Fruit fly (Drosophila melanogaster) S2 (cell line): Measurements from ENCODE around the gene CG10063.

Experiments
- CG8478 ChIP-seq: fragments of >200 bp; optimal IDR thresholded peaks from 2 replicates; lab custom pipeline; 2018
- CTCF ChIP-seq, 2 experiments: fragments of >200 bp; optimal IDR thresholded peaks; 2 replicates each; lab custom pipeline; 2018

CG10063 gene

dm6 chr3L:6972367-6972766 is at the start of gene CG10063:
TSS of gene CG10063 (minus strand) at chr3L:6972467.
- TF ChIP-seq CTCF (optimal IDR thresholded peaks at IDR 0.05; lab: Kevin White, UChicago) (no peak), CG8478 (lab: Kevin White, UChicago) (no peak)

- TF ChIP-seq CTCF (optimal IDR thresholded peaks at IDR 0.05; lab: Kevin White, UChicago) (peak; percentile 30 to 48), CG8478 (lab: Kevin White, UChicago) (no peak)
Measured at dm6 chr3L:7013568-7014305, 41.5 kb upstream of the CG10063 start.

dm6 chr3L:7012271-7012670 is 40.0 kb upstream of the CG10063 start:
- TF ChIP-seq CTCF (optimal IDR thresholded peaks at IDR 0.05; lab: Kevin White, UChicago): no peak
- TF ChIP-seq CG8478 (lab: Kevin White, UChicago): no peak

dm6 chr3L:7009886-7010285 is 37.6 kb upstream of the CG10063 start:
- TF ChIP-seq CG8478 (lab: Kevin White, UChicago): no peak
- no peak for TF ChIP-seq CTCF (optimal IDR thresholded peaks at IDR 0.05; lab: Kevin White, UChicago)

dm6 chr3L:7009411-7009810 is 37.1 kb upstream of the CG10063 start:
- TF ChIP-seq CTCF (optimal IDR thresholded peaks at IDR 0.05; lab: Kevin White, UChicago) (no peak), CG8478 (lab: Kevin White, UChicago) (no peak)

dm6 chr3L:7008351-7008750 is 36.1 kb upstream of the CG10063 start:
- TF ChIP-seq CTCF (optimal IDR thresholded peaks at IDR 0.05; lab: Kevin White, UChicago): no peak
- no peak for TF ChIP-seq CG8478 (lab: Kevin White, UChicago)

dm6 chr3L:7006421-7006820 is 34.2 kb upstream of the CG10063 start:
- TF ChIP-seq CTCF (optimal IDR thresholded peaks at IDR 0.05; lab: Kevin White, UChicago) (no peak), CG8478 (lab: Kevin White, UChicago) (no peak)

dm6 chr3L:7003132-7003531 is 30.9 kb upstream of the CG10063 start:
- TF ChIP-seq CTCF (optimal IDR thresholded peaks at IDR 0.05; lab: Kevin White, UChicago): no peak
- no peak for TF ChIP-seq CG8478 (lab: Kevin White, UChicago)

- TF ChIP-seq CG8478 (lab: Kevin White, UChicago) (no peak), CTCF (optimal IDR thresholded peaks at IDR 0.05; lab: Kevin White, UChicago) (no peak)
Measured at dm6 chr3L:7002355-7002754, 30.1 kb upstream of the CG10063 start.

- no peak for TF ChIP-seq CG8478 (lab: Kevin White, UChicago)
- TF ChIP-seq CTCF (optimal IDR thresholded peaks at IDR 0.05; lab: Kevin White, UChicago): no peak
Measured at dm6 chr3L:7001855-7002254, 29.6 kb upstream of the CG10063 start.

- TF ChIP-seq CTCF (optimal IDR thresholded peaks at IDR 0.05; lab: Kevin White, UChicago) (no peak), CG8478 (lab: Kevin White, UChicago) (no peak)
Measured at dm6 chr3L:6999993-7000392, 27.7 kb upstream of the CG10063 start.

- no peak for TF ChIP-seq CG8478 (lab: Kevin White, UChicago)
- TF ChIP-seq CTCF (optimal IDR thresholded peaks at IDR 0.05; lab: Kevin White, UChicago): no peak
Measured at dm6 chr3L:6998692-6999091, 26.4 kb upstream of the CG10063 start, which contains the start of gene Mp. TSS of gene Mp (plus strand) at chr3L:6998843.

- TF ChIP-seq CTCF (optimal IDR thresholded peaks at IDR 0.05; lab: Kevin White, UChicago) (no peak), CG8478 (lab: Kevin White, UChicago) (no peak)
Measured at dm6 chr3L:6997410-6997809, 25.1 kb upstream of the CG10063 start.

- TF ChIP-seq CTCF (optimal IDR thresholded peaks at IDR 0.05; lab: Kevin White, UChicago): no peak
- TF ChIP-seq CG8478 (lab: Kevin White, UChicago): no peak
Measured at dm6 chr3L:6996907-6997306, 24.6 kb upstream of the CG10063 start.

dm6 chr3L:6995364-6995749 is 23.1 kb upstream of the CG10063 start:
- TF ChIP-seq CG8478 (lab: Kevin White, UChicago): no peak
- TF ChIP-seq CTCF (optimal IDR thresholded peaks at IDR 0.05; lab: Kevin White, UChicago): peak; percentile 81 to 86
